Fruit fly (Drosophila melanogaster): ENCODE data around the gene Ctu2.

The Ctu2 gene

dm6 chr2L:19517154-19517814, 24.2 kb upstream of the Ctu2 start, which contains the start of gene Hasp:
Hasp (minus strand) TSS chr2L:19517204.
- no peak for TF ChIP-seq tj (GFP tag; optimal IDR thresholded peaks at IDR 0.05)
- no peak for TF ChIP-seq CG33017 (tag; optimal IDR thresholded peaks at IDR 0.05)
- TF ChIP-seq CG11617 (GFP tag; optimal IDR thresholded peaks at IDR 0.05) = no peak
- peak; percentile 25 for TF ChIP-seq CG7045 (GFP tag; optimal IDR thresholded peaks at IDR 0.05)
- no peak for TF ChIP-seq Hr96 (GFP tag; optimal IDR thresholded peaks at IDR 0.05)
- peak; percentile 25 for TF ChIP-seq CG5204 (GFP tag; optimal IDR thresholded peaks at IDR 0.05)
- no peak for TF ChIP-seq CG12768 (GFP tag; optimal IDR thresholded peaks at IDR 0.05)
- no peak for TF ChIP-seq ovo (GFP tag; optimal IDR thresholded peaks at IDR 0.05)
- peak; percentile 8 for TF ChIP-seq CG14711 (tag; optimal IDR thresholded peaks at IDR 0.05)

dm6 chr2L:19516062-19516461, 23.0 kb upstream of the Ctu2 start:
- TF ChIP-seq cnc (optimal IDR thresholded peaks at IDR 0.05) (no peak), toe (GFP tag; optimal IDR thresholded peaks at IDR 0.05) (no peak), Mnt (GFP tag; optimal IDR thresholded peaks at IDR 0.05) (no peak), CG5204 (GFP tag; optimal IDR thresholded peaks at IDR 0.05) (no peak), tj (GFP tag; optimal IDR thresholded peaks at IDR 0.05) (no peak), Hr96 (GFP tag; optimal IDR thresholded peaks at IDR 0.05) (no peak), ovo (GFP tag; optimal IDR thresholded peaks at IDR 0.05) (no peak), pad (GFP tag; optimal IDR thresholded peaks at IDR 0.05) (no peak), Crg-1 (GFP tag; optimal IDR thresholded peaks at IDR 0.05) (no peak)

dm6 chr2L:19512184-19512583, 19.1 kb upstream of the Ctu2 start:
- TF ChIP-seq Clk (GFP tag; optimal IDR thresholded peaks at IDR 0.05) (no peak), toe (GFP tag; optimal IDR thresholded peaks at IDR 0.05) (no peak), CG12768 (GFP tag; optimal IDR thresholded peaks at IDR 0.05) (no peak), CG7045 (GFP tag; optimal IDR thresholded peaks at IDR 0.05) (no peak), CG1620 (GFP tag; optimal IDR thresholded peaks at IDR 0.05) (no peak), CG11617 (GFP tag; optimal IDR thresholded peaks at IDR 0.05) (no peak), Mnt (GFP tag; optimal IDR thresholded peaks at IDR 0.05) (no peak), pad (GFP tag; optimal IDR thresholded peaks at IDR 0.05) (no peak), CG7101 (tag; optimal IDR thresholded peaks at IDR 0.05) (no peak)

DNA sequence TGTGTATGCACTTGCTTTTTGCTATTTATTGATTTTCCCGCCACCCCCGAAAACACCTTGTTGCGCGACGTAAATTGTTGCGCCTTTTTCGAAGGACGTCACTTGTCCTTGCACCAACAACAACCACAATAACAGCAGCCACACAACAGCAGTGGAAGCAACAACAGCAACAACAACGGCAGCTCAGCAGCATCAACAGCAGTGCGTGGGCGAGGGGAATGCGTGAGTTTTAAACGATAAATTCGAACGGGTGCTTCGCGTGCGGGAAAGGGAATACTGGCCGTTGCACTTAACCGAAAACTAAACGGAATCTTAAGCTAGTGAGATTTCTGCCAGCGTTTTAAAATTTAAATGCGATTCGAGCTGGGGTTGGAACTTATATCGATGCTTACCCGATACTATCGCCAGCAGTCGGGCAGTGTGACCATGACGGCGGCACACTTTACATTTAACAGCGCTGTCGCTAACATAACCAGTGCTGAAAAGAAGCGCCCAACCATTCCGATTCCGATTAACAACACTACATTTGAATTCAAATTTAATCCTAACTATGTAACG, 15.4 kb upstream of the Ctu2 start, which contains the start of gene cyst:
cyst (minus strand) TSS at position 404 of the 558 bp plus-strand sequence.
- TF ChIP-seq CG5204 (GFP tag; optimal IDR thresholded peaks at IDR 0.05) (peak; percentile 29), CG1620 (GFP tag; optimal IDR thresholded peaks at IDR 0.05) (peak; percentile 75), cnc (optimal IDR thresholded peaks at IDR 0.05) (no peak), kay (GFP tag; ENCODE audit: borderline replicate concordance) (no peak), CG12768 (GFP tag; optimal IDR thresholded peaks at IDR 0.05) (no peak), pad (GFP tag; optimal IDR thresholded peaks at IDR 0.05) (peak; percentile 70), CG14711 (tag; optimal IDR thresholded peaks at IDR 0.05) (peak; percentile 13), Mnt (GFP tag; optimal IDR thresholded peaks at IDR 0.05) (peak; percentile 60), CG33017 (tag; optimal IDR thresholded peaks at IDR 0.05) (peak; percentile 3), ovo (GFP tag; optimal IDR thresholded peaks at IDR 0.05) (peak; percentile 45), Clk (GFP tag; optimal IDR thresholded peaks at IDR 0.05) (no peak), CG7045 (GFP tag; optimal IDR thresholded peaks at IDR 0.05) (peak; percentile 6), cic (GFP tag; optimal IDR thresholded peaks at IDR 0.05) (peak; percentile 37), CG7101 (tag; optimal IDR thresholded peaks at IDR 0.05) (peak; percentile 53), tj (GFP tag; optimal IDR thresholded peaks at IDR 0.05) (peak; percentile 52), Hr96 (GFP tag; optimal IDR thresholded peaks at IDR 0.05) (peak; percentile 61), bab1 (GFP tag; optimal IDR thresholded peaks at IDR 0.05) (peak; percentile 44), toe (GFP tag; optimal IDR thresholded peaks at IDR 0.05) (peak; percentile 42), Crg-1 (GFP tag; optimal IDR thresholded peaks at IDR 0.05) (peak; percentile 74), CG11617 (GFP tag; optimal IDR thresholded peaks at IDR 0.05) (peak; percentile 10)

DNA sequence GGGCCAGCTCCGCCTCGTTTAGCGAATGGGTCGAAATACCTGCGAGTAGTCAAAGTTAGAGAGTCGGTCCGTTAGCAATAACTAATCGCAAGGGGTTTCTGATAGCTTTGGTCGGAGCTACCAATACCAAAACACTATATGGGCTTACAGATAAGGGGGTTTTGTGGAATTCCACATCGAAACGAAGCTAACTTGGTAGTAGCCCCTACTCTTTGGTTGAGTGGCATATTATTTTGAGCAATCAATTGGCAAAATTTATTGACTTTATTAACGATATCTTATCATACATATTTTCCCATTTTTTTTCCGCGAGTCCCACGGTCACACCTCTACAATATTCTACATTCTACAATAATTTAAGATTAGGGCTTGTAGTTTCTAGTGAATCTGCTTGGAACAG, 13.3 kb upstream of the Ctu2 start:
- no peak for TF ChIP-seq CG14711 (tag; optimal IDR thresholded peaks at IDR 0.05)
- no peak for TF ChIP-seq bab1 (GFP tag; optimal IDR thresholded peaks at IDR 0.05)
- TF ChIP-seq ovo (GFP tag; optimal IDR thresholded peaks at IDR 0.05) = no peak
- TF ChIP-seq CG33017 (tag; optimal IDR thresholded peaks at IDR 0.05) = no peak
- TF ChIP-seq Mnt (GFP tag; optimal IDR thresholded peaks at IDR 0.05) = no peak
- no peak for TF ChIP-seq tj (GFP tag; optimal IDR thresholded peaks at IDR 0.05)
- TF ChIP-seq Hr96 (GFP tag; optimal IDR thresholded peaks at IDR 0.05) = no peak
- no peak for TF ChIP-seq CG11617 (GFP tag; optimal IDR thresholded peaks at IDR 0.05)
- no peak for TF ChIP-seq Clk (GFP tag; optimal IDR thresholded peaks at IDR 0.05)
- no peak for TF ChIP-seq cnc (optimal IDR thresholded peaks at IDR 0.05)
- no peak for TF ChIP-seq CG7101 (tag; optimal IDR thresholded peaks at IDR 0.05)

- no peak for TF ChIP-seq Mnt (GFP tag; optimal IDR thresholded peaks at IDR 0.05)
- no peak for TF ChIP-seq ovo (GFP tag; optimal IDR thresholded peaks at IDR 0.05)
- TF ChIP-seq bab1 (GFP tag; optimal IDR thresholded peaks at IDR 0.05) = peak; percentile 29
These were observed 4.9 kb upstream of the Ctu2 start, which contains the start of gene Top3alpha for dm6 chr2L:19497983-19498382. Top3alpha (plus strand) TSS chr2L:19498168.

All from whole organism, adult.